Worm (Caenorhabditis elegans) whole organism, young adult: Measurements from ENCODE around the gene K02E2.8.

Source experiments
- F10E7.11 ChIP-seq: sonication (generic microtip); optimal IDR thresholded peaks from 2 replicates; lab custom pipeline; 2017; ENCODE audit warnings: mild to moderate bottlenecking, missing genetic modification characterization, moderate library complexity, missing compliant biosample characterization
- aptf-3 ChIP-seq: fragments of 200-800 bp; sonication (Bioruptor generic); IDR thresholded peaks from 2 replicates; pipeline ENCODE4 v1.3.6; 2022; ENCODE audit warnings: missing genetic modification characterization, missing compliant biosample characterization
- attf-5 ChIP-seq: fragments of 200-800 bp; sonication (Bioruptor generic); optimal IDR thresholded peaks from 2 replicates; lab custom pipeline; 2018; ENCODE audit warnings: mild to moderate bottlenecking, missing genetic modification characterization, missing compliant biosample characterization
- ceh-27 ChIP-seq: fragments of 200-800 bp; sonication (Bioruptor generic); optimal IDR thresholded peaks from 2 replicates; lab custom pipeline; 2018; ENCODE audit warnings: mild to moderate bottlenecking, missing genetic modification characterization, moderate library complexity, missing compliant biosample characterization
- dpl-1 ChIP-seq: fragments of 150-350 bp; optimal IDR thresholded peaks from 2 replicates; lab custom pipeline; 2014; ENCODE audit warnings: missing biosample characterization, missing genetic modification reagents, missing genetic modification characterization
- him-1 ChIP-seq: sonication (generic microtip); optimal IDR thresholded peaks from 2 replicates; lab custom pipeline; 2016; ENCODE audit warnings: missing genotype, missing genetic modification reagents, missing genetic modification characterization, missing compliant biosample characterization
- madf-8 ChIP-seq: fragments of 200-800 bp; sonication (Bioruptor generic); conservative IDR thresholded peaks from 2 replicates; pipeline ENCODE4 v1.3.6; 2022; ENCODE audit warnings: missing genetic modification reagents, missing genetic modification characterization, missing compliant biosample characterization
- mel-28 ChIP-seq: sonication (generic microtip); optimal IDR thresholded peaks from 2 replicates; lab custom pipeline; 2016; ENCODE audit warnings: borderline replicate concordance, mild to moderate bottlenecking, missing genetic modification characterization, missing compliant biosample characterization
- repo-1 ChIP-seq: sonication (generic microtip); optimal IDR thresholded peaks from 2 replicates; lab custom pipeline; 2017; ENCODE audit warnings: mild to moderate bottlenecking, missing genetic modification characterization, missing compliant biosample characterization
- snpc-4 ChIP-seq, 5 experiments: fragments of 150-350 bp in 1 of 5; sonication (generic microtip) in 4 of 5; optimal IDR thresholded peaks; 2 replicates each; lab custom pipeline; 2014 to 2018; ENCODE audit warnings: missing genetic modification characterization in 5 of 5, missing biosample characterization in 3 of 5, antibody characterized with exemption in 2 of 5, mild to moderate bottlenecking in 2 of 5, missing compliant biosample characterization in 2 of 5, missing genotype in 2 of 5, moderate library complexity in 2 of 5, missing genetic modification reagents in 1 of 5
- tbx-9 ChIP-seq: sonication (generic microtip); optimal IDR thresholded peaks from 2 replicates; lab custom pipeline; 2016; ENCODE audit warnings: borderline replicate concordance, missing genetic modification characterization, inconsistent platforms, missing compliant biosample characterization

DNA sequence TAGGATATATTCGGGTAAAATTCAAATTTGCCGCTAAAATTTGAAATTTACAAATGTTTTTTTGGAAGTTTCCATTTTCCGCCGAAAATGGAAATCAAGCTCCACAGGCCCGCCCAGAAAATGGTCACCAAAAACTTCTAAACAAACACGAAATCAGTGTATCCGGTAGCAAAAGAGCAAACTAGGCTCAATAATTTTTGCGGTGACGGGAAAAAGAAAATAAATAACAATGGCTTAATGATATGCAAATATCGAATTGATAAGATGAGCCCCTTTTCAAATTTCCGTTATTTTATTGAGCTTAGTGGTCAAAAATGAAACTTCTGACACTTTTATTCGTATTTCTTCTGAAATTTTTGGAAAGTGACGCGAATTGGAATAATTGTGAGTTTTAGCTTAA lies 21.9 kb downstream of the K02E2.8 start, which contains the start of gene Y38H6A.3:
- TF ChIP-seq mel-28 (tag; lab: Kevin White, UChicago) (no peak), madf-8 (GFP tag; lab: Robert Waterston, UW) (no peak), dpl-1 (no peak), snpc-4 (GFP tag; optimal IDR thresholded peaks at IDR 0.05; lab: Kevin White, UChicago) (no peak), snpc-4 (tag; optimal IDR thresholded peaks at IDR 0.05; lab: Kevin White, UChicago) (no peak), F10E7.11 (no peak), ceh-27 (GFP tag; lab: Kevin White, UChicago) (no peak), him-1 (no peak), attf-5 (GFP tag; lab: Kevin White, UChicago) (no peak), aptf-3 (GFP tag; lab: Robert Waterston, UW) (no peak), repo-1 (tag; lab: Kevin White, UChicago) (no peak), tbx-9 (tag; lab: Kevin White, UChicago) (no peak)
